Fruit fly (Drosophila melanogaster): ENCODE measurements around the gene CG31142.

DNA sequence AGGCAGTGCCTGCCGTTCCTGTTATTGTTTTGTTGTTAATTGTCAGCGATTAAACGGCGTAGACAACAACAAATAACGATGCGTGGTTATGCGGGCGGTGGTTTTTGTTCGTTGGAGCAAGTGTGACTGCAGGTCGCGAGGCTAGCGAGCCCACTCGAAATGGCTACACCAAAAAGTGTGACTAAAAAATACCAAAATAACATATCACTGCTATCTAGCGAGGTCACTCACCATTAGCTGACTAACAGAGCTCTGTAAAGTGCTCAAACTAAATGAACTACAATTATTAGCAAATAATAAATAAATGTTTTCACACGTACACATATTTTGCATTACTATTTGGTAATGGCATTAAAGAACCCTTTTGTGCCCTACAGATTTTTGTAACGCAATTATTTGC, 39.1 kb upstream of the CG31142 start, which contains the start of gene Pli:
- TF ChIP-seq CG17806 (tag; optimal IDR thresholded peaks at IDR 0.05) (peak; percentile 5), CG4496 (GFP tag; IDR thresholded peaks at IDR 0.05) (no peak), CG9948 (tag; optimal IDR thresholded peaks at IDR 0.05) (no peak), D1 (tag; optimal IDR thresholded peaks at IDR 0.05) (no peak), CG12605 (GFP tag; IDR thresholded peaks at IDR 0.05) (no peak), CG32121 (GFP tag; IDR thresholded peaks at IDR 0.05) (no peak), CG8301 (tag; optimal IDR thresholded peaks at IDR 0.05) (no peak), EcR (GFP tag; optimal IDR thresholded peaks at IDR 0.05) (peak; percentile 24), Pif1B (GFP tag; optimal IDR thresholded peaks at IDR 0.05) (no peak), CG10348 (GFP tag; IDR thresholded peaks at IDR 0.05) (no peak), gl (tag; optimal IDR thresholded peaks at IDR 0.05) (no peak), Pif1A (GFP tag; optimal IDR thresholded peaks at IDR 0.05) (no peak), CG15710 (tag; optimal IDR thresholded peaks at IDR 0.05) (peak; percentile 2), CG8159 (tag; optimal IDR thresholded peaks at IDR 0.05) (peak; percentile 40)

Measured in whole organism, pupa.